Fruit fly (Drosophila melanogaster) whole organism, embryonic: ENCODE measurements around the gene Hsp110.

Experiments used
- Awh ChIP-seq: fragments of 200-800 bp; sonication (Bioruptor generic); IDR thresholded peaks from 2 replicates; pipeline ENCODE4, ENCODE4 v1.3.6; 2022; ENCODE audit warnings: missing biosample characterization, missing genetic modification characterization
- B-H1 ChIP-seq: fragments of 200-800 bp; sonication (Bioruptor generic); IDR thresholded peaks from 3 replicates; pipeline ENCODE4 v1.3.6; 2022; ENCODE audit warnings: missing biosample characterization, missing genetic modification characterization
- BEAF-32 ChIP-seq: fragments of 200-800 bp; sonication (Bioruptor generic); optimal IDR thresholded peaks from 3 replicates; lab custom pipeline; 2017; ENCODE audit warnings: missing biosample characterization, missing genetic modification characterization, mild to moderate bottlenecking, moderate library complexity, missing genetic modification reagents
- CG11085 ChIP-seq: fragments of 200-800 bp; sonication (Bioruptor generic); IDR thresholded peaks from 2 replicates; pipeline ENCODE4 v1.3.6; 2022; ENCODE audit warnings: missing biosample characterization, missing genetic modification characterization
- CG11093 ChIP-seq: fragments of 200-800 bp; sonication (Bioruptor generic); IDR thresholded peaks from 3 replicates; pipeline ENCODE4 v1.3.6; 2022; ENCODE audit warnings: missing biosample characterization, missing genetic modification characterization
- CG11247 ChIP-seq: fragments of 200-800 bp; sonication (Bioruptor generic); IDR thresholded peaks from 2 replicates; pipeline ENCODE4 v1.3.6; 2022; ENCODE audit warnings: missing biosample characterization, missing genetic modification characterization
- CG11398 ChIP-seq: fragments of 200-800 bp; sonication (Bioruptor generic); optimal IDR thresholded peaks from 2 replicates; lab custom pipeline; 2016; ENCODE audit warnings: missing biosample characterization, missing genetic modification characterization
- CG12155 ChIP-seq: fragments of 200-800 bp; sonication (Bioruptor generic); optimal IDR thresholded peaks from 3 replicates; lab custom pipeline; 2016; ENCODE audit warnings: missing biosample characterization, missing genetic modification characterization
- CG12744 ChIP-seq: fragments of 200-800 bp; sonication (Bioruptor generic); optimal IDR thresholded peaks from 2 replicates; lab custom pipeline; 2016; ENCODE audit warnings: missing biosample characterization, missing genetic modification characterization
- CG12769 ChIP-seq: fragments of 200-800 bp; sonication (Bioruptor generic); optimal IDR thresholded peaks from 2 replicates; lab custom pipeline; 2019; ENCODE audit warnings: missing biosample characterization, mild to moderate bottlenecking, missing genetic modification characterization, moderate library complexity
- CG13123 ChIP-seq: fragments of 200-800 bp; sonication (Bioruptor generic); optimal IDR thresholded peaks from 2 replicates; lab custom pipeline; 2016; ENCODE audit warnings: missing biosample characterization, missing genetic modification characterization
- CG13424 ChIP-seq: fragments of 200-800 bp; sonication (Bioruptor generic); optimal IDR thresholded peaks from 2 replicates; lab custom pipeline; 2019; ENCODE audit warnings: missing biosample characterization, mild to moderate bottlenecking, missing genetic modification characterization, moderate library complexity
- CG16779 ChIP-seq: fragments of 200-800 bp; sonication (Bioruptor generic); IDR thresholded peaks from 2 replicates; pipeline ENCODE4 v1.3.6; 2022; ENCODE audit warnings: missing biosample characterization, missing genetic modification characterization
- CG17612 ChIP-seq: fragments of 200-800 bp; sonication (Bioruptor generic); IDR thresholded peaks from 2 replicates; pipeline ENCODE4 v1.3.6; 2022; ENCODE audit warnings: missing biosample characterization, missing genetic modification characterization
- CG2712 ChIP-seq: fragments of 200-800 bp; optimal IDR thresholded peaks from 3 replicates; lab custom pipeline; 2019; ENCODE audit warnings: missing biosample characterization, mild to moderate bottlenecking, missing genetic modification characterization, moderate library complexity
- CG31441 ChIP-seq: fragments of 200-800 bp; sonication (Bioruptor generic); IDR thresholded peaks from 2 replicates; pipeline ENCODE4 v1.3.6; 2022; ENCODE audit warnings: missing biosample characterization, missing genetic modification characterization
- CG3995 ChIP-seq: fragments of 200-800 bp; sonication (Bioruptor generic); optimal IDR thresholded peaks from 3 replicates; lab custom pipeline; 2016; ENCODE audit warnings: missing biosample characterization, missing genetic modification characterization
- CG4424 ChIP-seq: fragments of 200-800 bp; sonication (Bioruptor generic); optimal IDR thresholded peaks from 3 replicates; lab custom pipeline; 2016; ENCODE audit warnings: missing biosample characterization, missing genetic modification characterization
- CG6175 ChIP-seq: fragments of 200-800 bp; sonication (Bioruptor generic); IDR thresholded peaks from 3 replicates; pipeline ENCODE4 v1.3.6; 2022; ENCODE audit warnings: missing biosample characterization, missing genetic modification characterization
- CG6683 ChIP-seq: fragments of 200-800 bp; sonication (Bioruptor generic); optimal IDR thresholded peaks from 2 replicates; lab custom pipeline; 2017; ENCODE audit warnings: missing biosample characterization, mild to moderate bottlenecking, missing genetic modification characterization, missing genetic modification reagents
- CG6791 ChIP-seq: fragments of 200-800 bp; sonication (Bioruptor generic); IDR thresholded peaks from 3 replicates; pipeline ENCODE4 v1.3.6; 2022; ENCODE audit warnings: missing biosample characterization, missing genetic modification characterization; ENCODE audit not compliant: partially characterized antibody
- CG8089 ChIP-seq: fragments of 200-800 bp; sonication (Bioruptor generic); optimal IDR thresholded peaks from 3 replicates; lab custom pipeline; 2016; ENCODE audit warnings: missing biosample characterization, missing genetic modification characterization
- CHES-1-like ChIP-seq: fragments of 200-800 bp; sonication (Bioruptor generic); optimal IDR thresholded peaks from 2 replicates; lab custom pipeline; 2016; ENCODE audit warnings: missing biosample characterization, missing genetic modification characterization
- Camta ChIP-seq: fragments of 200-800 bp; sonication (Bioruptor generic); optimal IDR thresholded peaks from 2 replicates; lab custom pipeline; 2016; ENCODE audit warnings: missing biosample characterization, missing genetic modification characterization
- CkIIα-i1 ChIP-seq: fragments of 200-800 bp; sonication (Bioruptor generic); IDR thresholded peaks from 2 replicates; pipeline ENCODE4 v1.3.6; 2022; ENCODE audit warnings: missing biosample characterization, missing genetic modification characterization
- CrebB ChIP-seq: fragments of 200-800 bp; sonication (Bioruptor generic); optimal IDR thresholded peaks from 3 replicates; lab custom pipeline; 2018; ENCODE audit warnings: missing biosample characterization, mild to moderate bottlenecking, missing genetic modification characterization
- Ets97D ChIP-seq: fragments of 200-800 bp; sonication (Bioruptor generic); optimal IDR thresholded peaks from 3 replicates; lab custom pipeline; 2016; ENCODE audit warnings: missing biosample characterization, missing genetic modification characterization
- Nf-YA ChIP-seq: fragments of 200-800 bp; sonication (Bioruptor generic); IDR thresholded peaks from 2 replicates; pipeline ENCODE4 v1.3.6; 2022; ENCODE audit warnings: missing biosample characterization, missing genetic modification characterization
- Opbp ChIP-seq: fragments of 200-800 bp; sonication (Bioruptor generic); IDR thresholded peaks from 3 replicates; pipeline ENCODE4 v1.3.6; 2022; ENCODE audit warnings: missing biosample characterization, missing genetic modification characterization; ENCODE audit not compliant: partially characterized antibody
- Pdp1 ChIP-seq, 2 experiments: fragments of 200-800 bp; sonication (Bioruptor generic); optimal IDR thresholded peaks; 3 replicates each; lab custom pipeline; 2016; ENCODE audit warnings: missing biosample characterization in 2 of 2, missing genetic modification characterization in 2 of 2, mild to moderate bottlenecking in 1 of 2, moderate library complexity in 1 of 2
- Rfx ChIP-seq: fragments of 200-800 bp; sonication (Bioruptor generic); IDR thresholded peaks from 2 replicates; pipeline ENCODE4 v1.3.6; 2022; ENCODE audit warnings: missing biosample characterization, missing genetic modification characterization
- Rx ChIP-seq: fragments of 200-800 bp; sonication (Bioruptor generic); IDR thresholded peaks from 2 replicates; pipeline ENCODE4 v1.3.6; 2022; ENCODE audit warnings: missing biosample characterization, missing genetic modification characterization
- Sry-β ChIP-seq: fragments of 200-800 bp; sonication (Bioruptor generic); optimal IDR thresholded peaks from 2 replicates; lab custom pipeline; 2018; ENCODE audit warnings: missing biosample characterization, mild to moderate bottlenecking, missing genetic modification characterization, moderate library complexity
- Tbp ChIP-seq: fragments of >200 bp; optimal IDR thresholded peaks from 2 replicates; lab custom pipeline; 2018; ENCODE audit warnings: missing biosample characterization, missing genetic modification characterization
- ap ChIP-seq: fragments of 200-800 bp; sonication (Bioruptor generic); IDR thresholded peaks from 2 replicates; pipeline ENCODE4 v1.3.6; 2022; ENCODE audit warnings: missing biosample characterization, missing genetic modification characterization
- bsh ChIP-seq, 2 experiments: fragments of 200-800 bp; sonication (Bioruptor generic); optimal IDR thresholded peaks; 2 replicates each; lab custom pipeline; 2017 to 2018; ENCODE audit warnings: mild to moderate bottlenecking in 2 of 2, missing biosample characterization in 2 of 2, missing genetic modification characterization in 2 of 2, moderate library complexity in 1 of 2
- ci ChIP-seq: fragments of 200-800 bp; sonication (Bioruptor generic); IDR thresholded peaks from 3 replicates; pipeline ENCODE4 v1.3.6; 2022; ENCODE audit warnings: missing biosample characterization, missing genetic modification characterization
- crp ChIP-seq, 2 experiments: fragments of 200-800 bp; sonication (Bioruptor generic); optimal IDR thresholded peaks; 2 replicates in 1 of 2; 3 replicates in 1 of 2; lab custom pipeline; 2017; ENCODE audit warnings: missing biosample characterization in 2 of 2, missing genetic modification characterization in 2 of 2, mild to moderate bottlenecking in 1 of 2, moderate library complexity in 1 of 2
- dmrt11E ChIP-seq: fragments of 200-800 bp; sonication (Bioruptor generic); optimal IDR thresholded peaks from 3 replicates; lab custom pipeline; 2018; ENCODE audit warnings: missing biosample characterization, mild to moderate bottlenecking, missing genetic modification characterization, moderate library complexity
- en ChIP-seq: fragments of 200-800 bp; sonication (Bioruptor generic); optimal IDR thresholded peaks from 2 replicates; lab custom pipeline; 2016; ENCODE audit warnings: missing biosample characterization, missing genetic modification characterization
- nom ChIP-seq: fragments of 200-800 bp; sonication (Bioruptor generic); optimal IDR thresholded peaks from 2 replicates; lab custom pipeline; 2017; ENCODE audit warnings: missing biosample characterization, missing genetic modification characterization, mild to moderate bottlenecking, moderate library complexity, missing genetic modification reagents
- p53 ChIP-seq: fragments of 200-800 bp; sonication (Bioruptor generic); optimal IDR thresholded peaks from 2 replicates; lab custom pipeline; 2016; ENCODE audit warnings: missing biosample characterization, missing genetic modification characterization
- ro ChIP-seq: fragments of 200-800 bp; sonication (Bioruptor generic); IDR thresholded peaks from 2 replicates; pipeline ENCODE4 v1.3.6; 2022; ENCODE audit warnings: missing biosample characterization, missing genetic modification characterization
- schlank ChIP-seq: fragments of 200-800 bp; sonication (Bioruptor generic); optimal IDR thresholded peaks from 2 replicates; lab custom pipeline; 2018; ENCODE audit warnings: missing biosample characterization, mild to moderate bottlenecking, missing genetic modification characterization
- twi ChIP-seq: fragments of 200-800 bp; optimal IDR thresholded peaks from 2 replicates; lab custom pipeline; 2019; ENCODE audit warnings: missing biosample characterization, mild to moderate bottlenecking, missing genetic modification characterization, moderate library complexity
- vnd ChIP-seq: fragments of 200-800 bp; sonication (Bioruptor generic); IDR thresholded peaks from 3 replicates; pipeline ENCODE4 v1.3.6; 2022; ENCODE audit warnings: missing biosample characterization, missing genetic modification characterization; ENCODE audit not compliant: partially characterized antibody

The Hsp110 gene

dm6 chr3L:14050944-14051548 lies 14.2 kb downstream of the Hsp110 start, which contains the start of gene CG6833 (continued):
- no peak for TF ChIP-seq Opbp (GFP tag; lab: Robert Waterston, UW)
- peak; percentile 61 for TF ChIP-seq CG12155 (GFP tag; lab: Kevin White, UChicago)
- peak; percentile 72 for TF ChIP-seq Rx (GFP tag; lab: Robert Waterston, UW)
- peak; percentile 64 for TF ChIP-seq Ets97D (GFP tag; lab: Kevin White, UChicago)
- peak; percentile 76 for TF ChIP-seq CG4424 (GFP tag; lab: Kevin White, UChicago)
- TF ChIP-seq ap (GFP tag; lab: Robert Waterston, UW): peak; percentile 48; the same call in 1 of the 2 replicates
- TF ChIP-seq CG6175: 0 out of 3 replicates have a peak, but pooled peaks have one; percentile 62
- TF ChIP-seq CG17612 (GFP tag; lab: Robert Waterston, UW): no peak
- peak; percentile 62; the same call in 2 of the 3 replicates for TF ChIP-seq B-H1 (GFP tag; lab: Robert Waterston, UW)
- TF ChIP-seq schlank: peak; percentile 35
- TF ChIP-seq, all 482 proteins: peak for 323

dm6 chr3L:14053073-14053643 lies 16.3 kb downstream of the Hsp110 start, which contains the start of the genes CG13484 and Frl:
TSS of gene CG13484 (minus strand) at chr3L:14053079.
TSS of gene Frl (plus strand) at chr3L:14053215.
- TF ChIP-seq Sry-β (peak; percentile 1), Awh (GFP tag; lab: Robert Waterston, UW) (no peak), crp (GFP tag; optimal IDR thresholded peaks at IDR 0.05; lab: Kevin White, UChicago) (peak in 1 of 2 experiments; percentile 48), p53 (peak; percentile 30), CG31441 (GFP tag; lab: Robert Waterston, UW) (peak; percentile 90), CG16779 (GFP tag; lab: Robert Waterston, UW) (0 out of 2 replicates have a peak, but pooled peaks have one; percentile 15), CrebB (peak; percentile 60), Rfx (GFP tag; lab: Robert Waterston, UW) (peak; percentile 68), CG6791 (GFP tag; lab: Robert Waterston, UW) (peak; percentile 55; the same call in 2 of the 3 replicates), CG13424 (tag; lab: Kevin White, UChicago) (peak; percentile 34), CG11093 (GFP tag; lab: Robert Waterston, UW) (no peak), CG3995 (GFP tag; lab: Kevin White, UChicago) (peak; percentile 78), CG12155 (GFP tag; lab: Kevin White, UChicago) (no peak), CG11247 (GFP tag; lab: Robert Waterston, UW) (no peak), Camta (GFP tag; lab: Kevin White, UChicago) (no peak), CG2712 (tag; lab: Kevin White, UChicago) (peak; percentile 43), Tbp (GFP tag; lab: Kevin White, UChicago) (no peak), CkIIα-i1 (GFP tag; lab: Robert Waterston, UW) (no peak), CG13123 (no peak), CG11398 (GFP tag; lab: Kevin White, UChicago) (peak; percentile 35), en (no peak), CG8089 (GFP tag; lab: Kevin White, UChicago) (no peak), CG17612 (GFP tag; lab: Robert Waterston, UW) (no peak), CG12769 (tag; lab: Kevin White, UChicago) (peak; percentile 64), Nf-YA (GFP tag; lab: Robert Waterston, UW) (no peak), bsh (GFP tag; optimal IDR thresholded peaks at IDR 0.05; lab: Kevin White, UChicago) (peak; percentile 15 to 19), twi (tag; lab: Kevin White, UChicago) (peak; percentile 42), CG6175 (no peak), ci (GFP tag; lab: Robert Waterston, UW) (peak; percentile 78), CG6683 (GFP tag; lab: Kevin White, UChicago) (peak; percentile 0), nom (GFP tag; lab: Kevin White, UChicago) (peak; percentile 74), CG11085 (GFP tag; lab: Robert Waterston, UW) (no peak), B-H1 (GFP tag; lab: Robert Waterston, UW) (no peak), CHES-1-like (GFP tag; lab: Kevin White, UChicago) (peak; percentile 57), CG12744 (GFP tag; lab: Kevin White, UChicago) (no peak), BEAF-32 (GFP tag; lab: Kevin White, UChicago) (peak; percentile 55), Pdp1 (GFP tag; optimal IDR thresholded peaks at IDR 0.05; lab: Kevin White, UChicago) (peak in 1 of 2 experiments; percentile 71), vnd (GFP tag; lab: Robert Waterston, UW) (no peak), ro (GFP tag; lab: Robert Waterston, UW) (no peak), dmrt11E (tag; lab: Kevin White, UChicago) (peak; percentile 13)
